Worm (Caenorhabditis elegans) whole organism, L3 larva: Measurements from ENCODE around the gene srd-74.
"Not testable (repeated sequence)": the region's sequence is repeated elsewhere in the genome, so short reads cannot be mapped to it uniquely, and the experiment has no call there.

Source experiments
- ZK546.5 ChIP-seq: sonication (generic microtip); optimal IDR thresholded peaks from 2 replicates; lab custom pipeline; 2017; ENCODE audit warnings: missing biosample characterization, missing genetic modification characterization
- aly-2 ChIP-seq: fragments of 150-350 bp; optimal IDR thresholded peaks from 2 replicates; lab custom pipeline; 2014; ENCODE audit warnings: missing biosample characterization, missing genetic modification characterization
- ceh-16 ChIP-seq: sonication (generic microtip); optimal IDR thresholded peaks from 2 replicates; lab custom pipeline; 2017; ENCODE audit warnings: missing biosample characterization, missing genetic modification characterization
- ceh-28 ChIP-seq: fragments of 150-350 bp; optimal IDR thresholded peaks from 2 replicates; lab custom pipeline; 2014; ENCODE audit warnings: missing biosample characterization, missing genetic modification reagents, missing genetic modification characterization
- ceh-9 ChIP-seq: sonication (generic microtip); optimal IDR thresholded peaks from 2 replicates; lab custom pipeline; 2018; ENCODE audit warnings: missing biosample characterization, missing genetic modification characterization
- daf-12 ChIP-seq: fragments of 150-350 bp; optimal IDR thresholded peaks from 2 replicates; lab custom pipeline; 2014; ENCODE audit warnings: missing biosample characterization, missing genetic modification reagents, missing genetic modification characterization
- egl-5 ChIP-seq: fragments of 150-350 bp; optimal IDR thresholded peaks from 2 replicates; lab custom pipeline; 2017; ENCODE audit warnings: missing biosample characterization, missing genetic modification reagents, missing genetic modification characterization, inconsistent platforms
- elt-1 ChIP-seq: fragments of 150-350 bp; optimal IDR thresholded peaks from 2 replicates; lab custom pipeline; 2014; ENCODE audit warnings: missing biosample characterization, missing genetic modification characterization
- elt-2 ChIP-seq: sonication (generic microtip); optimal IDR thresholded peaks from 2 replicates; lab custom pipeline; 2016; ENCODE audit warnings: missing genetic modification reagents, mild to moderate bottlenecking, missing genetic modification characterization, missing compliant biosample characterization
- elt-3 ChIP-seq, 3 experiments: fragments of 150-350 bp in 1 of 3; sonication (generic microtip) in 2 of 3; optimal IDR thresholded peaks; 2 replicates in 2 of 3; 4 replicates in 1 of 3; lab custom pipeline; 2014 to 2017; ENCODE audit warnings: missing biosample characterization in 3 of 3, missing genetic modification characterization in 3 of 3
- eor-1 ChIP-seq, 2 experiments: fragments of 150-350 bp; optimal IDR thresholded peaks; 2 replicates each; lab custom pipeline; 2014 to 2018; ENCODE audit warnings: missing biosample characterization in 2 of 2, missing genetic modification characterization in 2 of 2
- fkh-10 ChIP-seq: sonication (generic microtip); optimal IDR thresholded peaks from 2 replicates; lab custom pipeline; 2017; ENCODE audit warnings: missing biosample characterization, missing genetic modification reagents, missing genetic modification characterization
- fkh-2 ChIP-seq: fragments of 150-350 bp; optimal IDR thresholded peaks from 2 replicates; lab custom pipeline; 2014; ENCODE audit warnings: missing biosample characterization, missing genetic modification reagents, missing genetic modification characterization
- lin-15B ChIP-seq: fragments of 150-350 bp; optimal IDR thresholded peaks from 2 replicates; lab custom pipeline; 2014; ENCODE audit warnings: missing biosample characterization, missing genetic modification characterization
- lin-39 ChIP-seq: fragments of 150-350 bp; optimal IDR thresholded peaks from 2 replicates; lab custom pipeline; 2018; ENCODE audit warnings: missing biosample characterization, missing genetic modification reagents, missing genetic modification characterization
- lsy-12 ChIP-seq: sonication (generic microtip); optimal IDR thresholded peaks from 2 replicates; lab custom pipeline; 2016; ENCODE audit warnings: mild to moderate bottlenecking, missing genetic modification characterization, missing compliant biosample characterization
- mdl-1 ChIP-seq: fragments of 150-350 bp; optimal IDR thresholded peaks from 2 replicates; lab custom pipeline; 2014; ENCODE audit warnings: missing biosample characterization, missing genetic modification characterization
- mml-1 ChIP-seq: fragments of 150-350 bp; sonication (generic microtip); optimal IDR thresholded peaks from 3 replicates; lab custom pipeline; 2014; ENCODE audit warnings: missing biosample characterization, missing genetic modification characterization
- nfya-1 ChIP-seq: sonication (generic microtip); optimal IDR thresholded peaks from 2 replicates; lab custom pipeline; 2017; ENCODE audit warnings: missing genetic modification characterization, mild to moderate bottlenecking, missing compliant biosample characterization, antibody characterized with exemption, moderate library complexity; ENCODE audit not compliant: insufficient read depth
- nhr-12 ChIP-seq: fragments of 150-350 bp; optimal IDR thresholded peaks from 2 replicates; lab custom pipeline; 2014; ENCODE audit warnings: missing biosample characterization, missing genetic modification characterization
- nhr-23 ChIP-seq: fragments of 150-350 bp; optimal IDR thresholded peaks from 2 replicates; lab custom pipeline; 2014; ENCODE audit warnings: missing biosample characterization, missing genetic modification reagents, missing genetic modification characterization
- nhr-237 ChIP-seq: fragments of 150-350 bp; optimal IDR thresholded peaks from 2 replicates; lab custom pipeline; 2014; ENCODE audit warnings: missing biosample characterization, missing genetic modification characterization
- nhr-25 ChIP-seq: sonication (generic microtip); optimal IDR thresholded peaks from 2 replicates; lab custom pipeline; 2017; ENCODE audit warnings: missing biosample characterization, missing genetic modification characterization
- nhr-28 ChIP-seq: fragments of 150-350 bp; optimal IDR thresholded peaks from 2 replicates; lab custom pipeline; 2014; ENCODE audit warnings: missing biosample characterization, missing genetic modification characterization
- nhr-76 ChIP-seq: fragments of 150-350 bp; sonication (generic microtip); optimal IDR thresholded peaks from 5 replicates; lab custom pipeline; 2014; ENCODE audit warnings: missing biosample characterization, missing genetic modification characterization
- nhr-77 ChIP-seq: fragments of 150-350 bp; optimal IDR thresholded peaks from 2 replicates; lab custom pipeline; 2014; ENCODE audit warnings: missing biosample characterization, missing genetic modification characterization
- pqm-1 ChIP-seq: fragments of 150-350 bp; optimal IDR thresholded peaks from 2 replicates; lab custom pipeline; 2017; ENCODE audit warnings: missing biosample characterization, missing genetic modification characterization, inconsistent platforms
- sea-2 ChIP-seq: fragments of 150-350 bp; sonication (generic microtip); optimal IDR thresholded peaks from 4 replicates; lab custom pipeline; 2014; ENCODE audit warnings: missing biosample characterization, missing genetic modification reagents, missing genetic modification characterization
- tbx-2 ChIP-seq: sonication (generic microtip); optimal IDR thresholded peaks from 2 replicates; lab custom pipeline; 2016; ENCODE audit warnings: mild to moderate bottlenecking, missing genetic modification characterization, missing compliant biosample characterization
- unc-39 ChIP-seq: sonication (generic microtip); optimal IDR thresholded peaks from 4 replicates; lab custom pipeline; 2017; ENCODE audit warnings: missing biosample characterization, missing genetic modification characterization
- zag-1 ChIP-seq: fragments of 150-350 bp; optimal IDR thresholded peaks from 2 replicates; lab custom pipeline; 2014; ENCODE audit warnings: missing biosample characterization, missing genetic modification characterization
- ztf-11 ChIP-seq: fragments of 150-350 bp; optimal IDR thresholded peaks from 2 replicates; lab custom pipeline; 2014; ENCODE audit warnings: missing biosample characterization, missing genetic modification characterization
- ztf-4 ChIP-seq: fragments of 150-350 bp; optimal IDR thresholded peaks from 2 replicates; lab custom pipeline; 2014; ENCODE audit warnings: missing biosample characterization, missing genetic modification characterization

srd-74 gene

DNA sequence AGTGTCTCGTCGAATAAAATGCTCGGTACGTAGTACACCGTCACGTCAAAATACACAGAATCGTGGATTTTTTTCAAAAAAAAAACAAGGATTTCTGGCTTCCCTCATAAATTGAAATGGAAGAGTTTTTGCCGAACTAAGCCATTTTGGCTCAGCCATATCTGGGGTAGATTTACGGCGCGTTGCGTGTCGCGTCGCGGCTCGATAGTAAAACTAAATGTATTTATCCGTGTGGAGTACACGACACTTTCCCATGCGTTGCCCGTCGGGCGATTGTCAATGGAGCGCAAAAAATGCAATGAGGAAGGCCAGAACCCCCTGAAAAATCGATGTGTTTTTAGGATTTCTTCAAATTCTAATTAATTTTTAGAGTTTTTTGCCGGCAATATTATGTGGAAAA is 31.7 kb upstream of the srd-74 start:
- TF ChIP-seq ztf-11 (no peak), elt-3 (tag; optimal IDR thresholded peaks at IDR 0.05; lab: Kevin White, UChicago) (no peak), daf-12 (no peak), egl-5 (tag; lab: Kevin White, UChicago) (no peak), nhr-77 (no peak), lin-15B (tag; lab: Kevin White, UChicago) (no peak), tbx-2 (tag; lab: Kevin White, UChicago) (no peak), fkh-10 (no peak), elt-2 (tag; lab: Kevin White, UChicago) (no peak)

DNA sequence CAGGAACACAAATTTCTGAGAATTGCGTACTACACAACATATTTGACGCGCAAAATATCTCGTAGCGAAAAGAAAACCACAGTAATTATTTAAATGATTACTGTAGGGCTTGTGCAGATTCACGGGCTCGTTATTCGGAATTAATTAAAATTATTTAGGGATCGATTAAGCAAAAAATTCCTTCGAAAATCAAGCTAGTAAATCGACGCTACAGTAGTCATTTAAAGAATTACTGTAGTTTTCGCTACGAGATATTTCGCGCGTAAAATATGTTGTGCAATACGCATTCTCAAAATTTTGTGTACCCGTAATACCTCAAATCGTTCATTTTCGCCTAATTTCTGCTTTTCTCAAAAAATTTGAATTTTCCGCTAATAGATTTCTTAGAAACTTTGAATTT is 31.1 kb upstream of the srd-74 start:
- TF ChIP-seq mdl-1 (tag; lab: Kevin White, UChicago): no peak
- TF ChIP-seq ceh-9 (tag; lab: Kevin White, UChicago): no peak
- no peak for TF ChIP-seq elt-2 (tag; lab: Kevin White, UChicago)
- no peak for TF ChIP-seq mml-1 (tag; lab: Kevin White, UChicago)
- TF ChIP-seq fkh-2 (tag; lab: Kevin White, UChicago): no peak
- no peak for TF ChIP-seq elt-1 (tag; lab: Kevin White, UChicago)
- TF ChIP-seq lin-39 (tag; lab: Kevin White, UChicago): no peak
- TF ChIP-seq lin-15B (tag; lab: Kevin White, UChicago): no peak
- TF ChIP-seq unc-39 (tag; lab: Kevin White, UChicago): no peak
- TF ChIP-seq ceh-16: no peak

DNA sequence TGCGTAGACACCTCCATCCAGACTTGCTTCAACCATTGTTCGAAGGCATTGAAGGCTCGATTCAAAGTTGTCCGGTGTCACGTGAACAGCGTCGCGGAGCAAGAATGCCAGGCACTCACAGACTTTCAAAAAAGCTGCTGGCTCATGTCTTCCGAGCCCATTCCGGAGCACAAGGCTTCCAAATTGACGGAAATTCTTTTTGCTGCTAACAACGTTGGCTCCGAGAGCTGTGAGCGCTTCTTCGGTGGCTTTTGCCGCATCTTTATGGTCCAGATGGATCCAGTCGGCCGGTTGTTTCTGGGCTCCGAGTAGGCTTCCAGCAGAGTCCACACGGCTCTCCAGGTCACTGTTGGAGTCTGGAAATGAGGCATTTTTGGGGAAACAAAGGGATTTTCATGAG is 24.0 kb upstream of the srd-74 start:
- no peak for TF ChIP-seq nhr-28
- no peak for TF ChIP-seq lsy-12 (tag; lab: Kevin White, UChicago)
- no peak for TF ChIP-seq eor-1 (tag; optimal IDR thresholded peaks at IDR 0.05; lab: Kevin White, UChicago)
- no peak for TF ChIP-seq lin-39 (tag; lab: Kevin White, UChicago)
- no peak for TF ChIP-seq elt-3 (tag; optimal IDR thresholded peaks at IDR 0.05; lab: Kevin White, UChicago)
- TF ChIP-seq zag-1 (tag; lab: Kevin White, UChicago): no peak
- no peak for TF ChIP-seq nhr-25 (tag; lab: Kevin White, UChicago)
- TF ChIP-seq ZK546.5 (tag; lab: Kevin White, UChicago): no peak
- TF ChIP-seq pqm-1: no peak
- no peak for TF ChIP-seq tbx-2 (tag; lab: Kevin White, UChicago)
- TF ChIP-seq nhr-76: no peak
- no peak for TF ChIP-seq nhr-23
- no peak for TF ChIP-seq aly-2
- no peak for TF ChIP-seq mml-1 (tag; lab: Kevin White, UChicago)
- no peak for TF ChIP-seq ceh-28 (tag; lab: Kevin White, UChicago)
- TF ChIP-seq nhr-77: no peak
- TF ChIP-seq daf-12: no peak
- TF ChIP-seq egl-5 (tag; lab: Kevin White, UChicago): no peak
- TF ChIP-seq nhr-237: no peak
- TF ChIP-seq, all 47 proteins: peak for 0

DNA sequence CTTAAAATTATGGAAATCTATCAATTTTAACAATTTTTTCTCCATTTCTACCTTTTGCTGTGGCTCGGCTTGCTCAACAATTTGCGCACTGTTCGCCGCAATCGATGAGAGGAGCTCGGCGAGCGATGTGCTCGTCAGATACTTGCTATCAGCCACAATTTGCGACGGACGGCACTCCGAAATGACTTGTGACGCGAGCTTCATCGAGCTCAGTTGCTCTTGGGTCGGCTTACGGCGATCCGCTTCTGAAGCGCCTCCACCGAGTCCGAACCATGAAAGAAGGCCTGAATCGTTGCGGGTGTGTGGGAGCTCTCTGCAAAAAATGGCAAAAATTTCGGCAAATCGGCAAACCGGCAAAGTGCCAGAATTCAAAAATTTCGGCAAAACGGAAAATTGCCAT is 21.3 kb upstream of the srd-74 start:
- TF ChIP-seq unc-39 (tag; lab: Kevin White, UChicago): no peak
- no peak for TF ChIP-seq lin-15B (tag; lab: Kevin White, UChicago)
- TF ChIP-seq nhr-23: no peak
- no peak for TF ChIP-seq sea-2 (GFP tag; lab: Kevin White, UChicago)
- TF ChIP-seq mml-1 (tag; lab: Kevin White, UChicago): no peak
- no peak for TF ChIP-seq nhr-76
- no peak for TF ChIP-seq ztf-11
- no peak for TF ChIP-seq ceh-28 (tag; lab: Kevin White, UChicago)
- TF ChIP-seq nhr-28: no peak
- no peak for TF ChIP-seq nhr-25 (tag; lab: Kevin White, UChicago)
- no peak for TF ChIP-seq eor-1 (tag; optimal IDR thresholded peaks at IDR 0.05; lab: Kevin White, UChicago)
- no peak for TF ChIP-seq nfya-1
- TF ChIP-seq ztf-4 (tag; lab: Kevin White, UChicago): no peak
- TF ChIP-seq nhr-12 (tag; lab: Kevin White, UChicago): no peak

DNA sequence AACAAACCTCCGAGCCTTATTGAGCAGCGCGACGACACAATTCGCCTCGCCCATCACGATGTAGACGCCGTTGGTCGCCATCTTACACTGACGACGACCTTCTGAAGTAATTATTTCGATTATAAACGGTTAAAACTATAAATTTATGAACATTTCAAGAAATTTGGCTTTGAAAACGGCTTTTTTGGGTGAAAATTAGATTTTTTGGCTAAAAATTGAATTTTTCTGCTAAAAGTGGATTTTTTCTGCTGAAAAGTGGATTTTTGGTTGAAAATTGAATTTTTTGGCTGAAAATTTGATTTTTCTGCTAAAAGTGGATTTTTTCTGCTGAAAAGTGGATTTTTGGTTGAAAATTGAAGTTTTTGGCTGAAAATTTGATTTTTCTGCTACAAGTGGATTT is 8.3 kb upstream of the srd-74 start, which contains the start of gene gbf-1:
gbf-1 (minus strand) TSS at position 101 of the 400 bp plus-strand sequence.
- not testable (repeated sequence) for TF ChIP-seq nhr-76; eor-1 (tag; optimal IDR thresholded peaks at IDR 0.05; lab: Kevin White, UChicago); nhr-28
- TF ChIP-seq, all 47 proteins: peak for 0; not testable (repeated sequence) for 47
